Fruit fly (Drosophila melanogaster) Kc167 (cell line): ENCODE measurements around the gene CG2104.

Experiments used
- insv ChIP-seq: fragments of >200 bp; optimal IDR thresholded peaks from 3 replicates; lab custom pipeline; 2018; ENCODE audit warnings: missing external identifiers
- psq ChIP-seq: fragments of >200 bp; optimal IDR thresholded peaks from 2 replicates; lab custom pipeline; 2017; ENCODE audit warnings: missing external identifiers

- no peak for TF ChIP-seq psq
- no peak for TF ChIP-seq insv (lab: Kevin White, UChicago)
Measured at dm6 chr3R:5654692-5655181, 38.3 kb downstream of the CG2104 start, which contains the start of the genes elm and MED27.
